Worm (Caenorhabditis elegans) whole organism, young adult: Measurements from ENCODE around the gene srh-292.

Source experiments
- B0261.1 ChIP-seq: sonication (generic microtip); optimal IDR thresholded peaks from 2 replicates; lab custom pipeline; 2016; ENCODE audit warnings: mild to moderate bottlenecking, missing genetic modification characterization, moderate library complexity, missing compliant biosample characterization
- B0336.3 ChIP-seq: fragments of 200-800 bp; sonication (Bioruptor generic); IDR thresholded peaks from 2 replicates; pipeline ENCODE4 v1.3.6; 2022; ENCODE audit warnings: missing genetic modification characterization, missing compliant biosample characterization
- C17E4.6 ChIP-seq: fragments of 200-800 bp; sonication (Bioruptor generic); IDR thresholded peaks from 2 replicates; pipeline ENCODE4 v1.3.6; 2022; ENCODE audit warnings: missing genetic modification reagents, missing genetic modification characterization, missing compliant biosample characterization
- F10E7.11 ChIP-seq: sonication (generic microtip); optimal IDR thresholded peaks from 2 replicates; lab custom pipeline; 2017; ENCODE audit warnings: mild to moderate bottlenecking, missing genetic modification characterization, moderate library complexity, missing compliant biosample characterization
- F49E8.2 ChIP-seq: sonication (generic microtip); optimal IDR thresholded peaks from 3 replicates; lab custom pipeline; 2017; ENCODE audit warnings: missing genetic modification characterization, mild to moderate bottlenecking, missing compliant biosample characterization, antibody characterized with exemption, moderate library complexity; ENCODE audit not compliant: insufficient read depth
- F52B5.7 ChIP-seq: sonication (generic microtip); optimal IDR thresholded peaks from 2 replicates; lab custom pipeline; 2016; ENCODE audit warnings: mild to moderate bottlenecking, missing genetic modification characterization, missing compliant biosample characterization
- F55B11.4 ChIP-seq: sonication (generic microtip); optimal IDR thresholded peaks from 2 replicates; lab custom pipeline; 2016; ENCODE audit warnings: missing compliant biosample characterization, missing genetic modification characterization, borderline replicate concordance; ENCODE audit not compliant: insufficient read depth
- K11D2.4 ChIP-seq: fragments of 200-800 bp; sonication (Bioruptor generic); IDR thresholded peaks from 2 replicates; pipeline ENCODE4 v1.3.6; 2022; ENCODE audit warnings: missing genetic modification reagents, missing genetic modification characterization, missing compliant biosample characterization
- Y56A3A.18 ChIP-seq: fragments of 200-800 bp; sonication (Bioruptor generic); IDR thresholded peaks from 2 replicates; pipeline ENCODE4 v1.3.6; 2022; ENCODE audit warnings: missing genetic modification reagents, missing genetic modification characterization, missing compliant biosample characterization
- atf-7 ChIP-seq: sonication (generic microtip); optimal IDR thresholded peaks from 2 replicates; lab custom pipeline; 2017; ENCODE audit warnings: mild to moderate bottlenecking, missing genetic modification characterization, missing compliant biosample characterization
- cebp-1 ChIP-seq, 2 experiments: fragments of 200-800 bp in 1 of 2; sonication (Bioruptor generic) in 1 of 2; sonication (generic microtip) in 1 of 2; IDR thresholded peaks in 1 of 2; optimal IDR thresholded peaks in 1 of 2; 2 replicates each; pipeline versions ENCODE4 v1.3.6 to Lab custom; 2017 to 2022; ENCODE audit warnings: missing compliant biosample characterization in 2 of 2, missing genetic modification characterization in 2 of 2, mild to moderate bottlenecking in 1 of 2, missing genetic modification reagents in 1 of 2, moderate library complexity in 1 of 2
- ceh-100 ChIP-seq: fragments of 200-800 bp; sonication (Bioruptor generic); IDR thresholded peaks from 2 replicates; pipeline ENCODE4 v1.3.6; 2022; ENCODE audit warnings: missing genetic modification reagents, missing genetic modification characterization, missing compliant biosample characterization
- ceh-40 ChIP-seq: fragments of 200-800 bp; sonication (Bioruptor generic); IDR thresholded peaks from 2 replicates; pipeline ENCODE4 v1.3.6; 2022; ENCODE audit warnings: missing genetic modification characterization, missing compliant biosample characterization
- chd-7 ChIP-seq: sonication (generic microtip); optimal IDR thresholded peaks from 2 replicates; lab custom pipeline; 2016; ENCODE audit warnings: mild to moderate bottlenecking, missing genetic modification characterization, moderate library complexity, missing compliant biosample characterization
- die-1 ChIP-seq: sonication (generic microtip); optimal IDR thresholded peaks from 2 replicates; lab custom pipeline; 2016; ENCODE audit warnings: missing genotype, mild to moderate bottlenecking, missing genetic modification characterization, missing compliant biosample characterization
- egrh-3 ChIP-seq: fragments of 200-800 bp; sonication (Bioruptor generic); IDR thresholded peaks from 2 replicates; pipeline ENCODE4 v1.3.6; 2022; ENCODE audit warnings: missing genetic modification reagents, missing genetic modification characterization, missing compliant biosample characterization
- gei-17 ChIP-seq: fragments of 200-800 bp; sonication (Bioruptor generic); optimal IDR thresholded peaks from 2 replicates; lab custom pipeline; 2018; ENCODE audit warnings: mild to moderate bottlenecking, missing genetic modification characterization, missing compliant biosample characterization
- hlh-12 ChIP-seq: sonication (generic microtip); optimal IDR thresholded peaks from 2 replicates; lab custom pipeline; 2016; ENCODE audit warnings: missing genetic modification characterization, missing compliant biosample characterization
- let-526 ChIP-seq: fragments of 200-800 bp; sonication (Bioruptor generic); IDR thresholded peaks from 2 replicates; pipeline ENCODE4 v1.3.6; 2022; ENCODE audit warnings: missing genetic modification reagents, missing genetic modification characterization, missing compliant biosample characterization
- lin-26 ChIP-seq: fragments of 200-800 bp; sonication (Bioruptor generic); IDR thresholded peaks from 2 replicates; pipeline ENCODE4 v1.3.6; 2022; ENCODE audit warnings: missing genetic modification reagents, missing genetic modification characterization, missing compliant biosample characterization
- lir-1 ChIP-seq: fragments of 200-800 bp; sonication (Bioruptor generic); conservative IDR thresholded peaks from 2 replicates; pipeline ENCODE4 v1.3.6; 2022; ENCODE audit warnings: missing genetic modification reagents, missing genetic modification characterization, missing compliant biosample characterization
- lsy-27 ChIP-seq: sonication (generic microtip); optimal IDR thresholded peaks from 2 replicates; lab custom pipeline; 2017; ENCODE audit warnings: missing genetic modification characterization, mild to moderate bottlenecking, missing compliant biosample characterization, antibody characterized with exemption, missing genotype, borderline replicate concordance; ENCODE audit not compliant: insufficient read depth
- madf-8 ChIP-seq: fragments of 200-800 bp; sonication (Bioruptor generic); conservative IDR thresholded peaks from 2 replicates; pipeline ENCODE4 v1.3.6; 2022; ENCODE audit warnings: missing genetic modification reagents, missing genetic modification characterization, missing compliant biosample characterization
- mcd-1 ChIP-seq: fragments of 200-800 bp; sonication (Bioruptor generic); IDR thresholded peaks from 2 replicates; pipeline ENCODE4 v1.3.6; 2022; ENCODE audit warnings: missing genetic modification reagents, missing genetic modification characterization, missing compliant biosample characterization
- mel-28 ChIP-seq: sonication (generic microtip); optimal IDR thresholded peaks from 2 replicates; lab custom pipeline; 2016; ENCODE audit warnings: borderline replicate concordance, mild to moderate bottlenecking, missing genetic modification characterization, missing compliant biosample characterization
- mes-4 ChIP-seq: sonication (generic microtip); optimal IDR thresholded peaks from 2 replicates; lab custom pipeline; 2016; ENCODE audit warnings: missing genotype, missing genetic modification characterization, missing compliant biosample characterization
- mxl-1 ChIP-seq: sonication (generic microtip); optimal IDR thresholded peaks from 2 replicates; lab custom pipeline; 2016; ENCODE audit warnings: missing genetic modification characterization, missing compliant biosample characterization
- nfyb-1 ChIP-seq: fragments of 200-800 bp; sonication (Bioruptor generic); IDR thresholded peaks from 2 replicates; pipeline ENCODE4 v1.3.6; 2022; ENCODE audit warnings: missing genetic modification reagents, missing genetic modification characterization, missing compliant biosample characterization
- nhr-120 ChIP-seq: fragments of 200-800 bp; sonication (Bioruptor generic); IDR thresholded peaks from 2 replicates; pipeline ENCODE4 v1.3.6; 2022; ENCODE audit warnings: missing genetic modification characterization, missing compliant biosample characterization
- nhr-27 ChIP-seq: fragments of 200-800 bp; sonication (Bioruptor generic); optimal IDR thresholded peaks from 2 replicates; lab custom pipeline; 2018; ENCODE audit warnings: mild to moderate bottlenecking, missing genetic modification characterization, moderate library complexity, missing compliant biosample characterization
- nhr-90 ChIP-seq: sonication (generic microtip); optimal IDR thresholded peaks from 2 replicates; lab custom pipeline; 2016; ENCODE audit warnings: missing genotype, mild to moderate bottlenecking, missing genetic modification characterization, missing compliant biosample characterization
- rec-8 ChIP-seq, 2 experiments: sonication (generic microtip); optimal IDR thresholded peaks; 2 replicates each; lab custom pipeline; 2016; ENCODE audit warnings: mild to moderate bottlenecking in 2 of 2, missing genetic modification characterization in 2 of 2, missing genetic modification reagents in 2 of 2, missing genotype in 2 of 2, missing biosample characterization in 1 of 2, missing compliant biosample characterization in 1 of 2, moderate library complexity in 1 of 2
- rpc-1 ChIP-seq, 2 experiments: fragments of 150-350 bp in 1 of 2; sonication (generic microtip) in 1 of 2; optimal IDR thresholded peaks; 2 replicates each; lab custom pipeline; 2014 to 2018; ENCODE audit warnings: missing biosample characterization in 1 of 2, missing genetic modification characterization in 1 of 2, missing genetic modification reagents in 1 of 2, missing genotype in 1 of 2
- sea-2 ChIP-seq: fragments of 200-800 bp; sonication (Bioruptor generic); IDR thresholded peaks from 2 replicates; pipeline ENCODE4 v1.3.6; 2022; ENCODE audit warnings: missing genetic modification characterization, missing compliant biosample characterization
- snpc-1.3 ChIP-seq: sonication (generic microtip); optimal IDR thresholded peaks from 2 replicates; lab custom pipeline; 2017; ENCODE audit warnings: missing genetic modification characterization, mild to moderate bottlenecking, missing compliant biosample characterization, antibody characterized with exemption, moderate library complexity, missing genotype, missing genetic modification reagents; ENCODE audit not compliant: insufficient read depth
- snpc-3.4 ChIP-seq: sonication (generic microtip); optimal IDR thresholded peaks from 2 replicates; lab custom pipeline; 2017; ENCODE audit warnings: missing genetic modification characterization, mild to moderate bottlenecking, missing compliant biosample characterization, antibody characterized with exemption, moderate library complexity, missing genotype, missing genetic modification reagents
- snpc-4 ChIP-seq, 5 experiments: fragments of 150-350 bp in 1 of 5; sonication (generic microtip) in 4 of 5; optimal IDR thresholded peaks; 2 replicates each; lab custom pipeline; 2014 to 2018; ENCODE audit warnings: missing genetic modification characterization in 5 of 5, missing biosample characterization in 3 of 5, antibody characterized with exemption in 2 of 5, mild to moderate bottlenecking in 2 of 5, missing compliant biosample characterization in 2 of 5, missing genotype in 2 of 5, moderate library complexity in 2 of 5, missing genetic modification reagents in 1 of 5
- tbp1 ChIP-seq: fragments of 200-800 bp; sonication (Bioruptor generic); optimal IDR thresholded peaks from 2 replicates; lab custom pipeline; 2018; ENCODE audit warnings: mild to moderate bottlenecking, missing genetic modification characterization, missing compliant biosample characterization
- tbx-9 ChIP-seq: sonication (generic microtip); optimal IDR thresholded peaks from 2 replicates; lab custom pipeline; 2016; ENCODE audit warnings: borderline replicate concordance, missing genetic modification characterization, inconsistent platforms, missing compliant biosample characterization
- unc-62 ChIP-seq: fragments of 150-350 bp; optimal IDR thresholded peaks from 2 replicates; lab custom pipeline; 2014; ENCODE audit warnings: missing biosample characterization, missing genetic modification reagents, missing genetic modification characterization
- zim-3 ChIP-seq: sonication (generic microtip); optimal IDR thresholded peaks from 2 replicates; lab custom pipeline; 2017; ENCODE audit warnings: mild to moderate bottlenecking, missing genetic modification characterization, moderate library complexity, missing compliant biosample characterization
- ztf-28 ChIP-seq: fragments of 200-800 bp; sonication (Bioruptor generic); IDR thresholded peaks from 2 replicates; pipeline ENCODE4 v1.3.6; 2022; ENCODE audit warnings: missing genetic modification reagents, missing genetic modification characterization, missing compliant biosample characterization
- ztf-6 ChIP-seq: fragments of 200-800 bp; sonication (Bioruptor generic); IDR thresholded peaks from 2 replicates; pipeline ENCODE4 v1.3.6; 2022; ENCODE audit warnings: missing genetic modification reagents, missing genetic modification characterization, missing compliant biosample characterization

The srh-292 gene

ce11 chrV:17767249-17767648, 35.3 kb upstream of the srh-292 start, which contains the start of gene srh-284:
TSS of gene srh-284 (plus strand) at chrV:17767549.
- no peak for TF ChIP-seq lir-1 (GFP tag; lab: Robert Waterston, UW)
- no peak for TF ChIP-seq mel-28
- TF ChIP-seq egrh-3, result no peak
- TF ChIP-seq C17E4.6 (GFP tag; lab: Robert Waterston, UW), result no peak
- TF ChIP-seq tbx-9 (tag; lab: Kevin White, UChicago), result no peak
- TF ChIP-seq ztf-6, result no peak
- no peak for TF ChIP-seq ceh-100
- TF ChIP-seq madf-8 (GFP tag; lab: Robert Waterston, UW), result no peak
- TF ChIP-seq mxl-1 (tag; lab: Kevin White, UChicago), result no peak
- no peak for TF ChIP-seq die-1

DNA sequence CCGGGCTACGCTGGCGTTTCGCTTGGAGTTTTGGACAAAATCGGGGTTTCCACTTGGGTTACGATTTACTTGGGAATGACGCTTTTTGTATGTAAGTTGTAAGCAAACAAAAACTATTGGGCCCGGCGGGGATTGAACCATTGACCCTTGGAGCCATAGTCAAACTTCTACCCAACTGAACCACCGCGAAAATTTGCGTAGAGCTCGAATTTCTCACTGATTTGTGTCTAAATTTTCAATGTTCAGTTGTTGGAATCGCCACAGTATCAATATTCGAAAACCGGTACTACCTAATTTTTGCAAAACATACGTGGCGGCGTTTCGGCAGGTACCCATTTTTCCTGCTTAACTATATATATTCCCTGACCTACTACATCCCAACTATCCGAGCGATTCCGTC, 34.8 kb upstream of the srh-292 start:
- no peak for TF ChIP-seq F49E8.2 (tag; lab: Kevin White, UChicago)
- no peak for TF ChIP-seq chd-7
- TF ChIP-seq F10E7.11, result no peak
- TF ChIP-seq F52B5.7 (tag; lab: Kevin White, UChicago), result no peak
- TF ChIP-seq nhr-27 (tag; lab: Kevin White, UChicago), result no peak
- no peak for TF ChIP-seq mcd-1 (GFP tag; lab: Robert Waterston, UW)
- TF ChIP-seq gei-17 (GFP tag; lab: Kevin White, UChicago), result no peak
- TF ChIP-seq nhr-90 (tag; lab: Kevin White, UChicago), result no peak
- no peak for TF ChIP-seq egrh-3
- TF ChIP-seq snpc-1.3 (tag; lab: Kevin White, UChicago), result no peak
- no peak for TF ChIP-seq snpc-3.4
- no peak for TF ChIP-seq sea-2 (GFP tag; lab: Robert Waterston, UW)
- no peak for TF ChIP-seq F55B11.4 (tag; lab: Kevin White, UChicago)
- peak; percentile 29 for TF ChIP-seq B0261.1 (tag; lab: Kevin White, UChicago)
- TF ChIP-seq B0336.3, result no peak
- TF ChIP-seq lin-26 (GFP tag; lab: Robert Waterston, UW), result 0 out of 2 replicates have a peak, but pooled peaks have one; percentile 32
- TF ChIP-seq nfyb-1 (GFP tag; lab: Robert Waterston, UW), result no peak
- no peak for TF ChIP-seq rec-8 (tag; optimal IDR thresholded peaks at IDR 0.05; lab: Kevin White, UChicago)
- TF ChIP-seq rpc-1 (optimal IDR thresholded peaks at IDR 0.05; lab: Kevin White, UChicago), result no peak
- peak; percentile 61 for TF ChIP-seq rpc-1 (tag; optimal IDR thresholded peaks at IDR 0.05; lab: Kevin White, UChicago)
- no peak for TF ChIP-seq unc-62
- no peak for TF ChIP-seq atf-7 (tag; lab: Kevin White, UChicago)
- no peak for TF ChIP-seq cebp-1 (GFP tag; IDR thresholded peaks at IDR 0.05; lab: Robert Waterston, UW)
- no peak for TF ChIP-seq cebp-1 (tag; optimal IDR thresholded peaks at IDR 0.05; lab: Kevin White, UChicago)
- TF ChIP-seq zim-3 (tag; lab: Kevin White, UChicago), result no peak
- TF ChIP-seq let-526 (GFP tag; lab: Robert Waterston, UW), result no peak
- TF ChIP-seq ceh-40 (GFP tag; lab: Robert Waterston, UW), result no peak
- no peak for TF ChIP-seq die-1
- TF ChIP-seq hlh-12 (tag; lab: Kevin White, UChicago), result no peak
- no peak for TF ChIP-seq lsy-27 (tag; lab: Kevin White, UChicago)
- TF ChIP-seq Y56A3A.18 (GFP tag; lab: Robert Waterston, UW), result no peak
- TF ChIP-seq nhr-120 (GFP tag; lab: Robert Waterston, UW), result no peak
- TF ChIP-seq K11D2.4 (GFP tag; lab: Robert Waterston, UW), result no peak
- no peak for TF ChIP-seq snpc-4 (GFP tag; optimal IDR thresholded peaks at IDR 0.05; lab: Kevin White, UChicago)
- TF ChIP-seq snpc-4 (tag; optimal IDR thresholded peaks at IDR 0.05; lab: Kevin White, UChicago), result no peak
- TF ChIP-seq ztf-28 (GFP tag; lab: Robert Waterston, UW), result no peak
- no peak for TF ChIP-seq mes-4 (tag; lab: Kevin White, UChicago)
- TF ChIP-seq tbp1 (GFP tag; lab: Kevin White, UChicago), result peak; percentile 74
